Fruit fly (Drosophila melanogaster) whole organism, pupa: Measurements from ENCODE around the gene cv-c.
A peak's percentile ranks its signal among the peaks of the same experiment; 100 is the strongest.

Experiments
- CG10348 ChIP-seq: fragments of 200-800 bp; sonication (Bioruptor generic); IDR thresholded peaks from 2 replicates; pipeline ENCODE4 v1.3.6; 2022; ENCODE audit warnings: missing biosample characterization, missing genetic modification characterization
- CG12605 ChIP-seq: fragments of 200-800 bp; sonication (Bioruptor generic); IDR thresholded peaks from 2 replicates; pipeline ENCODE4 v1.3.6; 2022; ENCODE audit warnings: missing biosample characterization, missing genetic modification characterization
- CG13204 ChIP-seq: fragments of 200-800 bp; sonication (Bioruptor generic); optimal IDR thresholded peaks from 2 replicates; lab custom pipeline; 2018; ENCODE audit warnings: missing biosample characterization, mild to moderate bottlenecking, missing genetic modification characterization, moderate library complexity
- CG14655 ChIP-seq: fragments of 200-800 bp; sonication (Bioruptor generic); optimal IDR thresholded peaks from 3 replicates; lab custom pipeline; 2017; ENCODE audit warnings: mild to moderate bottlenecking, missing biosample characterization, missing genetic modification reagents, missing genetic modification characterization
- CG15710 ChIP-seq: fragments of 200-800 bp; sonication (Bioruptor generic); optimal IDR thresholded peaks from 2 replicates; lab custom pipeline; 2018; ENCODE audit warnings: missing biosample characterization, mild to moderate bottlenecking, missing genetic modification characterization, moderate library complexity
- CG17806 ChIP-seq: fragments of 200-800 bp; sonication (Bioruptor generic); optimal IDR thresholded peaks from 2 replicates; lab custom pipeline; 2018; ENCODE audit warnings: missing biosample characterization, mild to moderate bottlenecking, missing genetic modification characterization, moderate library complexity
- CG32121 ChIP-seq: fragments of 200-800 bp; sonication (Bioruptor generic); IDR thresholded peaks from 2 replicates; pipeline ENCODE4 v1.3.6; 2022; ENCODE audit warnings: missing biosample characterization, missing genetic modification characterization
- CG34367 ChIP-seq: fragments of 200-800 bp; sonication (Bioruptor generic); optimal IDR thresholded peaks from 2 replicates; lab custom pipeline; 2018; ENCODE audit warnings: missing biosample characterization, mild to moderate bottlenecking, missing genetic modification characterization
- CG4496 ChIP-seq: fragments of 200-800 bp; sonication (Bioruptor generic); IDR thresholded peaks from 3 replicates; pipeline ENCODE4 v1.3.6; 2022; ENCODE audit warnings: missing biosample characterization, missing genetic modification characterization
- CG8159 ChIP-seq: fragments of 200-800 bp; sonication (Bioruptor generic); optimal IDR thresholded peaks from 3 replicates; lab custom pipeline; 2018; ENCODE audit warnings: missing biosample characterization, mild to moderate bottlenecking, missing genetic modification characterization, moderate library complexity
- CG8301 ChIP-seq: fragments of 200-800 bp; sonication (Bioruptor generic); optimal IDR thresholded peaks from 2 replicates; lab custom pipeline; 2018; ENCODE audit warnings: missing biosample characterization, mild to moderate bottlenecking, missing genetic modification characterization
- CG9948 ChIP-seq: fragments of 200-800 bp; sonication (Bioruptor generic); optimal IDR thresholded peaks from 2 replicates; lab custom pipeline; 2018; ENCODE audit warnings: missing biosample characterization, mild to moderate bottlenecking, missing genetic modification characterization, moderate library complexity
- D1 ChIP-seq: fragments of 200-800 bp; sonication (Bioruptor generic); optimal IDR thresholded peaks from 2 replicates; lab custom pipeline; 2018; ENCODE audit warnings: missing biosample characterization, mild to moderate bottlenecking, missing genetic modification characterization, moderate library complexity
- EcR ChIP-seq: fragments of 200-800 bp; sonication (Bioruptor generic); optimal IDR thresholded peaks from 3 replicates; lab custom pipeline; 2019; ENCODE audit warnings: missing biosample characterization, missing genetic modification characterization, mild to moderate bottlenecking, moderate library complexity, missing genetic modification reagents
- Ets98B ChIP-seq: fragments of 200-800 bp; sonication (Bioruptor generic); IDR thresholded peaks from 2 replicates; pipeline ENCODE4 v1.3.6; 2022; ENCODE audit warnings: missing biosample characterization, missing genetic modification characterization
- Pif1A ChIP-seq: fragments of 200-800 bp; sonication (Bioruptor generic); optimal IDR thresholded peaks from 3 replicates; lab custom pipeline; 2016; ENCODE audit warnings: missing biosample characterization, missing genetic modification characterization
- Pif1B ChIP-seq: fragments of 200-800 bp; sonication (Bioruptor generic); optimal IDR thresholded peaks from 3 replicates; lab custom pipeline; 2016; ENCODE audit warnings: missing biosample characterization, missing genetic modification characterization
- Snoo ChIP-seq: fragments of 200-800 bp; sonication (Bioruptor generic); optimal IDR thresholded peaks from 3 replicates; lab custom pipeline; 2017; ENCODE audit warnings: missing biosample characterization, mild to moderate bottlenecking, missing genetic modification characterization, inconsistent platforms
- fd96Ca ChIP-seq: fragments of 200-800 bp; sonication (Bioruptor generic); IDR thresholded peaks from 3 replicates; pipeline ENCODE4 v1.3.6; 2022; ENCODE audit warnings: missing biosample characterization, missing genetic modification characterization
- gl ChIP-seq: fragments of 200-800 bp; sonication (Bioruptor generic); optimal IDR thresholded peaks from 2 replicates; lab custom pipeline; 2018; ENCODE audit warnings: missing biosample characterization, mild to moderate bottlenecking, missing genetic modification characterization
- rn ChIP-seq: fragments of 200-800 bp; sonication (Bioruptor generic); IDR thresholded peaks from 2 replicates; pipeline ENCODE4 v1.3.6; 2022; ENCODE audit warnings: missing biosample characterization, missing genetic modification characterization

Gene cv-c

DNA sequence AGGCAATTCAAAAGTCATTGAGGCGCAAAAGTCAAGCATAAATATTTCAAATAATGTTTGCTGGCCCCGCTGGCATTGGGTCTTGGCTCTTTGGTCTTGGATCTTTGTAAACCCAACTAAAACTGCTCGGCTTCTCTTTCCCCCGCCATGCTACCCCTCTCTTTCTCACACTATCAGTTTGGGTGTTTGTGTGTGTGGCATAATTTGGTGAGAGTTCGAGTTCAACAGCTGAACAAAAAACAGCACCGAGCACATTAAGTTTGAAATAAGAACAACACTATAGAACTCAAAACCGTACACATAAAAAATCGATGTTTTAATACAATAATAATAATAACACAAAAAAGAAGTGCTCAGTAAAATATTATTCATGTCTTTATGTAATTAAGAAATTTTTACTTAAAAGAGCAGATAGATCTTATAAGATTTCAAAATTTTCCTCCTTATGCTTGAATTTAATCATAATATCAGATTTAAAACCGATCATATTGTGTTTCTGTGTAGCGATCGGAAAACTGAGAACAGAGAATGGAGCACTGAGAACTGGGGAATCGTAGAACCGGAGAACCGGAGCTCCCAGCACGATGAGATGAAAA is 3.0 kb downstream of the cv-c start:
- TF ChIP-seq CG9948: peak; percentile 36
- peak; percentile 24 for TF ChIP-seq CG17806
- TF ChIP-seq CG34367: no peak
- TF ChIP-seq EcR (GFP tag; lab: Kevin White, UChicago): no peak
- peak; percentile 26 for TF ChIP-seq CG14655 (GFP tag; lab: Kevin White, UChicago)
- no peak for TF ChIP-seq CG13204
- TF ChIP-seq CG8159 (tag; lab: Kevin White, UChicago): peak; percentile 12
- TF ChIP-seq CG8301: peak; percentile 27

dm6 chr3R:14477877-14478437 is 3.6 kb downstream of the cv-c start:
- TF ChIP-seq CG17806: no peak
- no peak for TF ChIP-seq rn
- TF ChIP-seq Pif1B (GFP tag; lab: Kevin White, UChicago): no peak
- no peak for TF ChIP-seq D1 (tag; lab: Kevin White, UChicago)
- no peak for TF ChIP-seq CG15710 (tag; lab: Kevin White, UChicago)
- no peak for TF ChIP-seq CG13204
- no peak for TF ChIP-seq fd96Ca (GFP tag; lab: Robert Waterston, UW)
- TF ChIP-seq CG34367: no peak
- TF ChIP-seq EcR (GFP tag; lab: Kevin White, UChicago): no peak
- no peak for TF ChIP-seq Ets98B (GFP tag; lab: Robert Waterston, UW)
- no peak for TF ChIP-seq CG4496 (GFP tag; lab: Robert Waterston, UW)
- TF ChIP-seq gl (tag; lab: Kevin White, UChicago): no peak
- no peak for TF ChIP-seq CG8159 (tag; lab: Kevin White, UChicago)

DNA sequence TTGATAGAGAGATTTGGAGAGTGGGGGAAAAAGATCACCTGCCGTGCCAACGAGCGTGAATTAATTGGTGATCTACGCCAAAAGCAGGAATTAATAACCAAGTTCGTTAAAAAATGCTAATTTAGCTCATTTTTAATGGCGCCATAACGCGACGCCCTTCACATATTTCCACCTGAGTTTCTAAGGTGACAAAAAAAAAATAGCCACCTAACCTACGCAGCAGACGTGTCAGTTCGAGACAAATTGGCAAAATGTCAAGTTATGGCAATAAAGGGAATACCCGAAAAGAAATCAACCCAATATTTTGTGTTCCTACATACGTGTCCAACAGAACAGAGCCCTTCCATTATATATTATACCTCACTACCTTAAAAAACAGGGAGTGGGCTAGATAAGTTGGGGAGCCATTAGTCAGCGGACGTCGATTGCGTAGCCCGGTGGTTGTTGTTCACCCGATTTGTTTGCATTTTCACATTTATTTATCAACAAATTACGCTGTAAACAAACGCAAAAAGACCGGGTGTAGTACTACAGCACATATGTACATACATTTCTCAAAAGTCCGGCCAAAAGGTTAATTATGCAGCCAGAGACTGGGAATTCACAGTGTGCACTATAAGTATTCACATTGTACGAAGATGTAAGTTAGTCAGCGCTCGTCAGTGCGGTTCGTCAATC is 4.3 kb downstream of the cv-c start:
- no peak for TF ChIP-seq CG15710 (tag; lab: Kevin White, UChicago)
- no peak for TF ChIP-seq EcR (GFP tag; lab: Kevin White, UChicago)
- TF ChIP-seq rn: no peak
- no peak for TF ChIP-seq CG32121
- no peak for TF ChIP-seq Pif1B (GFP tag; lab: Kevin White, UChicago)
- no peak for TF ChIP-seq D1 (tag; lab: Kevin White, UChicago)

DNA sequence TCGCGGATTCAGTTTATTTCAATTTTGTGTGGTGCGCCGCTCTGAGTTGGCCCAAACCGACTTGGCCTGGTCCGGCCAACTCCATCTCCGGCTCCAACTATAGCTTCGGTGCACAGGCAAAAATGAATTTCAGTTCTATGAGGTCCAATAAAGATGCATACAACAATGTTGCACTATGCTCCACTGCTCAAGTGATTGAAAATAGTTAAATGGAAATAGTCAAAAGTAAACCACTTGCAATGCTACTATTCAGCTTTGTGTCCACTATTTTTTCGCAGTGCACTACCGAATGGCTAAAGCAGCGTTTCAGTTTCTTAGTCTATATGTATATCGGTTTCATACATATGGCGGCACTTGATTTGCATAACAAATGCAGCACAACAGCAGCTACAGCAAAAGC is 5.2 kb downstream of the cv-c start:
- TF ChIP-seq rn (peak; percentile 90), CG4496 (GFP tag; lab: Robert Waterston, UW) (peak; percentile 94), CG10348 (peak; percentile 88), CG9948 (peak; percentile 50), fd96Ca (GFP tag; lab: Robert Waterston, UW) (peak; percentile 96), gl (tag; lab: Kevin White, UChicago) (no peak), CG34367 (peak; percentile 18), EcR (GFP tag; lab: Kevin White, UChicago) (no peak), CG12605 (GFP tag; lab: Robert Waterston, UW) (peak; percentile 71), CG15710 (tag; lab: Kevin White, UChicago) (peak; percentile 42), Snoo (tag; lab: Kevin White, UChicago) (peak; percentile 14), D1 (tag; lab: Kevin White, UChicago) (no peak), Ets98B (GFP tag; lab: Robert Waterston, UW) (peak; percentile 93), CG13204 (no peak), Pif1B (GFP tag; lab: Kevin White, UChicago) (peak; percentile 61), CG8301 (peak; percentile 91), CG17806 (peak; percentile 70), CG32121 (peak; percentile 89), Pif1A (peak; percentile 70), CG8159 (tag; lab: Kevin White, UChicago) (peak; percentile 59), CG14655 (GFP tag; lab: Kevin White, UChicago) (peak; percentile 87)
- TF ChIP-seq, all 21 proteins: peak for 17

- TF ChIP-seq CG15710 (tag; lab: Kevin White, UChicago) (peak; percentile 6), EcR (GFP tag; lab: Kevin White, UChicago) (peak; percentile 89), CG4496 (GFP tag; lab: Robert Waterston, UW) (no peak)
- TF ChIP-seq, all 21 proteins: peak for 2
Measured at dm6 chr3R:14474073-14474722, 7.3 kb downstream of the cv-c start.

- TF ChIP-seq CG15710 (tag; lab: Kevin White, UChicago): peak; percentile 45
- no peak for TF ChIP-seq Snoo (tag; lab: Kevin White, UChicago)
- peak; percentile 90 for TF ChIP-seq CG4496 (GFP tag; lab: Robert Waterston, UW)
- no peak for TF ChIP-seq rn
- peak; percentile 89 for TF ChIP-seq CG32121
- TF ChIP-seq CG8301: peak; percentile 86
- TF ChIP-seq EcR (GFP tag; lab: Kevin White, UChicago): no peak
- TF ChIP-seq CG10348: 0 out of 2 replicates have a peak, but pooled peaks have one; percentile 35
- TF ChIP-seq CG34367: peak; percentile 61
- peak; percentile 35 for TF ChIP-seq Pif1B (GFP tag; lab: Kevin White, UChicago)
- TF ChIP-seq CG8159 (tag; lab: Kevin White, UChicago): peak; percentile 65
- no peak for TF ChIP-seq gl (tag; lab: Kevin White, UChicago)
- no peak for TF ChIP-seq CG13204
- TF ChIP-seq CG9948: peak; percentile 72
- peak; percentile 84 for TF ChIP-seq CG14655 (GFP tag; lab: Kevin White, UChicago)
- peak; percentile 82 for TF ChIP-seq Ets98B (GFP tag; lab: Robert Waterston, UW)
- TF ChIP-seq D1 (tag; lab: Kevin White, UChicago): peak; percentile 51
- peak; percentile 67; the same call in 1 of the 2 replicates for TF ChIP-seq CG12605 (GFP tag; lab: Robert Waterston, UW)
- peak; percentile 68 for TF ChIP-seq Pif1A
- peak; percentile 89 for TF ChIP-seq fd96Ca (GFP tag; lab: Robert Waterston, UW)
- TF ChIP-seq CG17806: peak; percentile 72
Measured at dm6 chr3R:14473574-14473973, 7.9 kb downstream of the cv-c start.
